Fruit fly (Drosophila melanogaster) whole organism, prepupa: ENCODE data around the gene E2f2.

Source experiments
- CG11762 ChIP-seq: fragments of 200-800 bp; sonication (Bioruptor generic); optimal IDR thresholded peaks from 3 replicates; lab custom pipeline; 2016; ENCODE audit warnings: missing biosample characterization, missing genetic modification characterization; ENCODE audit not compliant: insufficient read depth
- CG3032 ChIP-seq: fragments of 200-800 bp; optimal IDR thresholded peaks from 2 replicates; lab custom pipeline; 2019; ENCODE audit warnings: missing biosample characterization, mild to moderate bottlenecking, missing genetic modification characterization, moderate library complexity
- CG6792 ChIP-seq: fragments of 200-800 bp; sonication (Bioruptor generic); optimal IDR thresholded peaks from 3 replicates; lab custom pipeline; 2016; ENCODE audit warnings: missing biosample characterization, missing genetic modification characterization
- CG7368 ChIP-seq: fragments of 200-800 bp; sonication (Bioruptor generic); optimal IDR thresholded peaks from 3 replicates; lab custom pipeline; 2016; ENCODE audit warnings: missing biosample characterization, missing genetic modification characterization
- Hr38 ChIP-seq: sonication (Bioruptor generic); optimal IDR thresholded peaks from 2 replicates; lab custom pipeline; 2016; ENCODE audit warnings: missing biosample characterization, missing genetic modification characterization
- Hr39 ChIP-seq: fragments of 200-800 bp; sonication (Bioruptor generic); optimal IDR thresholded peaks from 2 replicates; lab custom pipeline; 2016; ENCODE audit warnings: missing biosample characterization, missing genetic modification characterization
- OdsH ChIP-seq: fragments of 200-800 bp; sonication (Bioruptor generic); optimal IDR thresholded peaks from 3 replicates; lab custom pipeline; 2016; ENCODE audit warnings: missing biosample characterization, missing genetic modification characterization
- fd59A ChIP-seq: fragments of 200-800 bp; sonication (Bioruptor generic); optimal IDR thresholded peaks from 2 replicates; lab custom pipeline; 2017; ENCODE audit warnings: missing biosample characterization, mild to moderate bottlenecking, missing genetic modification characterization, missing genetic modification reagents
- fd85E ChIP-seq: fragments of 200-800 bp; sonication (Bioruptor generic); optimal IDR thresholded peaks from 3 replicates; lab custom pipeline; 2016; ENCODE audit warnings: missing biosample characterization, missing genetic modification characterization
- vri ChIP-seq: fragments of 200-800 bp; sonication (Bioruptor generic); optimal IDR thresholded peaks from 3 replicates; lab custom pipeline; 2016; ENCODE audit warnings: missing biosample characterization, mild to moderate bottlenecking, missing genetic modification characterization

DNA sequence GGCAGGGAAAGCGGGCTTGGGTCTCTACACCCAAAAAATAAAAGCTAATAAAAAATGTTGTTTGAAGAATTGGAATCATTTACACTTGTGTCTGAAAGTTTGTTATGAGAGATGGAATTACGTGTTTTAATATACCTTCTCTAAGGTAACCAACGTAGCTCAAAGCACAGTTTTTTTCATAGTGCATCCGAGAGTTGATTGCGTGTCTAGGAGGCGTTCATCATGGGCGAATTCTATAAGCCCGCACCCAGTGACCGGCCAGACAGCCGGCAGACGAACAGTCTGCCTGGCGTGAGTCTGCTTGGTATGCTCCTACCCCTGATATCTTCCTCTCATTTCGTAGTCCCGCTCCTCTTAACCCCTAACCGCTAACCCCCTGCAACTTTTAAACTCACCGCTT, 31.2 kb upstream of the E2f2 start:
- TF ChIP-seq vri (GFP tag; lab: Kevin White, UChicago) (no peak), CG6792 (GFP tag; lab: Kevin White, UChicago) (no peak), CG11762 (GFP tag; lab: Kevin White, UChicago) (no peak), OdsH (GFP tag; lab: Kevin White, UChicago) (no peak), fd59A (GFP tag; lab: Kevin White, UChicago) (no peak), CG7368 (GFP tag; lab: Kevin White, UChicago) (no peak), CG3032 (tag; lab: Kevin White, UChicago) (no peak), Hr39 (GFP tag; lab: Kevin White, UChicago) (no peak), fd85E (GFP tag; lab: Kevin White, UChicago) (no peak), Hr38 (GFP tag; lab: Kevin White, UChicago) (no peak)
